Worm (Caenorhabditis elegans): ENCODE results near the gene R10D12.10.

ce11 chrV:13984828-13985227 is 26.7 kb upstream of the R10D12.10 start, which contains the start of gene end-1:
- TF ChIP-seq flt-1 (GFP tag; IDR thresholded peaks at IDR 0.05) (no peak), cog-1 (tag; optimal IDR thresholded peaks at IDR 0.05) (no peak), ztf-29 (GFP tag; IDR thresholded peaks at IDR 0.05) (no peak), tab-1 (GFP tag; IDR thresholded peaks at IDR 0.05) (no peak), T22C8.4 (GFP tag; IDR thresholded peaks at IDR 0.05) (no peak)

All from whole organism, midembryonic.